Worm (Caenorhabditis elegans): ENCODE data around the gene Y55F3BL.4.

ce11 chrIV:760267-760666 is 44.6 kb upstream of the Y55F3BL.4 start, which contains the start of gene gst-40:
- TF ChIP-seq drap-1 (GFP tag; optimal IDR thresholded peaks at IDR 0.05) (no peak), lin-13 (tag; optimal IDR thresholded peaks at IDR 0.05) (no peak), unc-62 (GFP tag; optimal IDR thresholded peaks at IDR 0.05) (no peak), lsy-2 (tag; optimal IDR thresholded peaks at IDR 0.05) (no peak), snpc-4 (tag; optimal IDR thresholded peaks at IDR 0.05) (no peak), nhr-2 (tag; optimal IDR thresholded peaks at IDR 0.05) (no peak), ces-1 (GFP tag; optimal IDR thresholded peaks at IDR 0.05) (no peak), pha-4 (tag; optimal IDR thresholded peaks at IDR 0.05) (no peak), unc-39 (tag; optimal IDR thresholded peaks at IDR 0.05) (no peak), ztf-11 (tag; optimal IDR thresholded peaks at IDR 0.05) (no peak)
